Fruit fly (Drosophila melanogaster): ENCODE data around the gene Glyp.

dm6 chr2L:2180665-2181064 is 50.1 kb downstream of the Glyp start:
- TF ChIP-seq EcR (GFP tag; optimal IDR thresholded peaks at IDR 0.05) (no peak), CG8301 (tag; optimal IDR thresholded peaks at IDR 0.05) (no peak), CG14655 (GFP tag; optimal IDR thresholded peaks at IDR 0.05) (no peak), Snoo (tag; optimal IDR thresholded peaks at IDR 0.05) (no peak), gl (tag; optimal IDR thresholded peaks at IDR 0.05) (no peak), CG34367 (tag; optimal IDR thresholded peaks at IDR 0.05) (no peak), CG4496 (GFP tag; IDR thresholded peaks at IDR 0.05) (no peak), CG17806 (tag; optimal IDR thresholded peaks at IDR 0.05) (no peak), CG12605 (GFP tag; IDR thresholded peaks at IDR 0.05) (no peak)

Measured in whole organism, pupa.